Worm (Caenorhabditis elegans): Measurements from ENCODE around the gene C07E3.4.

DNA sequence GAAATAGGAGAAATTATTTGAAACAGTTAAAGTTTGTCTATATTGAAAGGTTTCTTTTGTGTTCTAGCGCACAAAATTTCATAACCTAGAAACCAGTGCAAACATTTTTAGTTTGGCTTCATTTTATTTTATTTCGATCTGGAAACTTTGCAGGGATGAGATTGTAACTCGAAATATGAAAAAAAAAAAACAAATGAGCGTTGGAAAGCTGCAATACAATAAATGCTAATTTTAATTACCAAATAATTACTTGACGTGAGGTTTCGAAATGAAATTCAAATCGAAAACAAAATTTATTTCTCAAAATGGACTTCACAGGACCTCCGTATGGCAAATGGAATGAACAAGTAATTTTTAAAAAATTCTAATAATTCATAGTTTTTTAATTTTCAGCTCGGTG is 43.6 kb upstream of the C07E3.4 start, which contains the start of gene M02G9.4:
- TF ChIP-seq nhr-6 (tag; optimal IDR thresholded peaks at IDR 0.05), result no peak
- TF ChIP-seq nhr-21 (tag; optimal IDR thresholded peaks at IDR 0.05), result no peak
- TF ChIP-seq ZK546.5 (tag; optimal IDR thresholded peaks at IDR 0.05), result no peak
- no peak for TF ChIP-seq unc-55 (GFP tag; optimal IDR thresholded peaks at IDR 0.05)
- no peak for TF ChIP-seq unc-39 (tag; optimal IDR thresholded peaks at IDR 0.05)
